Worm (Caenorhabditis elegans) whole organism, late embryonic: ENCODE measurements around the gene ZC477.4.

Source experiments
- C08G9.2 ChIP-seq: sonication (generic microtip); optimal IDR thresholded peaks from 2 replicates; lab custom pipeline; 2016; ENCODE audit warnings: mild to moderate bottlenecking, missing genetic modification characterization, moderate library complexity, missing compliant biosample characterization
- lim-6 ChIP-seq: sonication (generic microtip); optimal IDR thresholded peaks from 2 replicates; lab custom pipeline; 2016; ENCODE audit warnings: missing genetic modification characterization, missing compliant biosample characterization
- lin-11 ChIP-seq: fragments of 200-800 bp; sonication (Bioruptor generic); optimal IDR thresholded peaks from 2 replicates; lab custom pipeline; 2018; ENCODE audit warnings: mild to moderate bottlenecking, missing genetic modification characterization, missing compliant biosample characterization
- pat-9 ChIP-seq: fragments of 200-800 bp; sonication (Bioruptor generic); optimal IDR thresholded peaks from 2 replicates; lab custom pipeline; 2018; ENCODE audit warnings: mild to moderate bottlenecking, missing genetic modification characterization, moderate library complexity, missing compliant biosample characterization

ce11 chrIV:7147722-7148121, 49.1 kb upstream of the ZC477.4 start:
- TF ChIP-seq lin-11 (tag; lab: Kevin White, UChicago) (no peak), lim-6 (tag; lab: Kevin White, UChicago) (no peak), C08G9.2 (tag; lab: Kevin White, UChicago) (no peak), pat-9 (no peak)
